Fruit fly (Drosophila melanogaster): ENCODE measurements around the gene CaMKI.

DNA sequence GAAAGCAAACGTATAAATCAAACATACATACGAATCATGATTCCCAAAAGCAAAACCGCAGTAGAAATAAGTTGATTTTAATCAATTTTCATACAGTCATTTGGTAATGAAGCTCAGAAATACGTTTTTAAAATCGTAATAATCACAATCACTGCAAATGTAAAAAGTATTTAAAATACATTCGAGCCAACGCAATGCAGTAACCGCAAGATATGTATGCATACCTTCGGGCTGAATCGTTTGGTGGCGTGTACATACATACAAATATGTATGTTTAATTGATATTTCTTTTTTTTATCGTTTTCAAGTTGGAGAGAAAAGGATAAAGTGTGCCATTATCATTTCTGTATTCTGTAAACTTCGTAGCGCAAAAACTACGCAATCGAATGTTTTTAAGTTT, 44.8 kb downstream of the CaMKI start:
- no peak for TF ChIP-seq net (GFP tag; optimal IDR thresholded peaks at IDR 0.05)
- TF ChIP-seq CG11762 (GFP tag; optimal IDR thresholded peaks at IDR 0.05; ENCODE audit: insufficient read depth) = no peak
- TF ChIP-seq Eip78C (GFP tag) = no peak
- TF ChIP-seq Eip75B (GFP tag; optimal IDR thresholded peaks at IDR 0.05) = no peak
- no peak for TF ChIP-seq Blimp-1 (GFP tag; optimal IDR thresholded peaks at IDR 0.05)
- no peak for TF ChIP-seq CG8319 (GFP tag; optimal IDR thresholded peaks at IDR 0.05)
- no peak for TF ChIP-seq CG16779 (tag; optimal IDR thresholded peaks at IDR 0.05)

Measured in whole organism, prepupa.